Worm (Caenorhabditis elegans): Measurements from ENCODE around the gene selt-1.2.

ce11 chrV:10715158-10716152 is 31.7 kb downstream of the selt-1.2 start:
- peak; percentile 4 for TF ChIP-seq ama-1 (optimal IDR thresholded peaks at IDR 0.05)
- TF ChIP-seq nhr-237 (tag; optimal IDR thresholded peaks at IDR 0.05), result no peak
- peak; percentile 92 for TF ChIP-seq nfya-1 (tag; optimal IDR thresholded peaks at IDR 0.05; ENCODE audit: insufficient read depth)
- TF ChIP-seq snpc-4 (tag; optimal IDR thresholded peaks at IDR 0.05), result peak; percentile 95
- TF ChIP-seq elt-3 (tag; optimal IDR thresholded peaks at IDR 0.05), result no peak
- TF ChIP-seq lin-15B (tag; optimal IDR thresholded peaks at IDR 0.05), result peak; percentile 33
- TF ChIP-seq unc-62 (GFP tag; optimal IDR thresholded peaks at IDR 0.05), result peak; percentile 44
- TF ChIP-seq fos-1 (tag; optimal IDR thresholded peaks at IDR 0.05), result peak; percentile 42
- peak; percentile 86 for TF ChIP-seq nhr-23 (tag; optimal IDR thresholded peaks at IDR 0.05)

Measured in whole organism, L3 larva.